Worm (Caenorhabditis elegans) whole organism, late embryonic: ENCODE measurements around the gene ceh-18.

Experiments used
- C38D4.7 ChIP-seq: fragments of 200-800 bp; sonication (Bioruptor generic); optimal IDR thresholded peaks from 2 replicates; lab custom pipeline; 2018; ENCODE audit warnings: mild to moderate bottlenecking, missing genetic modification characterization, moderate library complexity, missing compliant biosample characterization
- K02D7.2 ChIP-seq: sonication (generic microtip); optimal IDR thresholded peaks from 2 replicates; lab custom pipeline; 2017; ENCODE audit warnings: mild to moderate bottlenecking, missing genetic modification characterization, missing compliant biosample characterization
- K09A11.1 ChIP-seq: sonication (generic microtip); optimal IDR thresholded peaks from 2 replicates; lab custom pipeline; 2017; ENCODE audit warnings: antibody characterized with exemption, mild to moderate bottlenecking, missing genetic modification characterization, missing compliant biosample characterization; ENCODE audit not compliant: insufficient read depth
- T23F11.4 ChIP-seq: fragments of 200-800 bp; sonication (Bioruptor generic); optimal IDR thresholded peaks from 2 replicates; lab custom pipeline; 2018; ENCODE audit warnings: mild to moderate bottlenecking, missing genetic modification characterization, missing compliant biosample characterization
- Y22D7AL.16 ChIP-seq: sonication (generic microtip); optimal IDR thresholded peaks from 2 replicates; lab custom pipeline; 2016; ENCODE audit warnings: missing genetic modification characterization, missing compliant biosample characterization
- ahr-1 ChIP-seq: sonication (generic microtip); optimal IDR thresholded peaks from 2 replicates; lab custom pipeline; 2016; ENCODE audit warnings: missing genetic modification characterization, missing compliant biosample characterization
- ama-1 ChIP-seq: fragments of 150-350 bp; optimal IDR thresholded peaks from 2 replicates; lab custom pipeline; 2014
- ceh-18 ChIP-seq: sonication (generic microtip); optimal IDR thresholded peaks from 2 replicates; lab custom pipeline; 2016; ENCODE audit warnings: missing genetic modification characterization, missing compliant biosample characterization
- ceh-31 ChIP-seq: sonication (generic microtip); optimal IDR thresholded peaks from 2 replicates; lab custom pipeline; 2016; ENCODE audit warnings: missing genetic modification characterization, missing compliant biosample characterization
- ceh-34 ChIP-seq: sonication (generic microtip); optimal IDR thresholded peaks from 2 replicates; lab custom pipeline; 2016; ENCODE audit warnings: mild to moderate bottlenecking, missing genetic modification characterization, missing compliant biosample characterization
- ceh-48 ChIP-seq: sonication (generic microtip); optimal IDR thresholded peaks from 2 replicates; lab custom pipeline; 2016; ENCODE audit warnings: missing genetic modification characterization, inconsistent platforms, missing compliant biosample characterization
- ceh-9 ChIP-seq: sonication (generic microtip); optimal IDR thresholded peaks from 2 replicates; lab custom pipeline; 2016; ENCODE audit warnings: mild to moderate bottlenecking, missing genetic modification characterization, inconsistent platforms, missing compliant biosample characterization
- dmd-4 ChIP-seq: sonication (generic microtip); optimal IDR thresholded peaks from 2 replicates; lab custom pipeline; 2016; ENCODE audit warnings: borderline replicate concordance, missing genetic modification characterization, missing compliant biosample characterization
- dve-1 ChIP-seq: sonication (generic microtip); optimal IDR thresholded peaks from 2 replicates; lab custom pipeline; 2017; ENCODE audit warnings: antibody characterized with exemption, mild to moderate bottlenecking, missing genetic modification characterization, missing compliant biosample characterization
- ets-4 ChIP-seq: sonication (generic microtip); optimal IDR thresholded peaks from 2 replicates; lab custom pipeline; 2016; ENCODE audit warnings: missing genetic modification characterization, missing compliant biosample characterization
- fax-1 ChIP-seq: sonication (generic microtip); optimal IDR thresholded peaks from 2 replicates; lab custom pipeline; 2016; ENCODE audit warnings: missing genotype, missing genetic modification characterization, missing compliant biosample characterization
- fkh-10 ChIP-seq: fragments of 150-350 bp; optimal IDR thresholded peaks from 2 replicates; lab custom pipeline; 2014; ENCODE audit warnings: missing biosample characterization, missing genetic modification reagents, missing genetic modification characterization
- hlh-15 ChIP-seq: sonication (generic microtip); optimal IDR thresholded peaks from 2 replicates; lab custom pipeline; 2016; ENCODE audit warnings: missing genetic modification characterization, missing compliant biosample characterization
- hlh-30 ChIP-seq: sonication (generic microtip); optimal IDR thresholded peaks from 2 replicates; lab custom pipeline; 2017; ENCODE audit warnings: antibody characterized with exemption, missing genetic modification characterization, missing compliant biosample characterization; ENCODE audit not compliant: insufficient read depth
- hlh-8 ChIP-seq: sonication (generic microtip); optimal IDR thresholded peaks from 2 replicates; lab custom pipeline; 2016; ENCODE audit warnings: missing genotype, missing genetic modification characterization, missing compliant biosample characterization
- lim-6 ChIP-seq: sonication (generic microtip); optimal IDR thresholded peaks from 2 replicates; lab custom pipeline; 2016; ENCODE audit warnings: missing genetic modification characterization, missing compliant biosample characterization
- lin-11 ChIP-seq: fragments of 200-800 bp; sonication (Bioruptor generic); optimal IDR thresholded peaks from 2 replicates; lab custom pipeline; 2018; ENCODE audit warnings: mild to moderate bottlenecking, missing genetic modification characterization, missing compliant biosample characterization
- madf-2 ChIP-seq: sonication (generic microtip); optimal IDR thresholded peaks from 2 replicates; lab custom pipeline; 2017; ENCODE audit warnings: missing genetic modification characterization, missing compliant biosample characterization
- mec-3 ChIP-seq: sonication (generic microtip); optimal IDR thresholded peaks from 2 replicates; lab custom pipeline; 2016; ENCODE audit warnings: borderline replicate concordance, missing genetic modification characterization, missing compliant biosample characterization
- nhr-232 ChIP-seq: sonication (generic microtip); optimal IDR thresholded peaks from 2 replicates; lab custom pipeline; 2016; ENCODE audit warnings: missing genetic modification characterization, missing compliant biosample characterization
- odd-2 ChIP-seq: sonication (generic microtip); optimal IDR thresholded peaks from 2 replicates; lab custom pipeline; 2017; ENCODE audit warnings: antibody characterized with exemption, mild to moderate bottlenecking, missing genetic modification characterization, missing compliant biosample characterization
- pag-3 ChIP-seq: sonication (generic microtip); optimal IDR thresholded peaks from 2 replicates; lab custom pipeline; 2016; ENCODE audit warnings: missing compliant biosample characterization, missing genetic modification characterization, borderline replicate concordance
- pat-9 ChIP-seq: fragments of 200-800 bp; sonication (Bioruptor generic); optimal IDR thresholded peaks from 2 replicates; lab custom pipeline; 2018; ENCODE audit warnings: mild to moderate bottlenecking, missing genetic modification characterization, moderate library complexity, missing compliant biosample characterization
- rnt-1 ChIP-seq: sonication (generic microtip); optimal IDR thresholded peaks from 2 replicates; lab custom pipeline; 2016; ENCODE audit warnings: missing genetic modification characterization, missing compliant biosample characterization
- sox-4 ChIP-seq: sonication (generic microtip); optimal IDR thresholded peaks from 2 replicates; lab custom pipeline; 2017; ENCODE audit warnings: mild to moderate bottlenecking, missing genetic modification characterization, inconsistent platforms, missing compliant biosample characterization
- syd-9 ChIP-seq: sonication (generic microtip); optimal IDR thresholded peaks from 2 replicates; lab custom pipeline; 2016; ENCODE audit warnings: mild to moderate bottlenecking, missing genetic modification characterization, moderate library complexity, missing compliant biosample characterization
- tbx-2 ChIP-seq: sonication (generic microtip); optimal IDR thresholded peaks from 2 replicates; lab custom pipeline; 2016; ENCODE audit warnings: missing genetic modification characterization, missing compliant biosample characterization
- ttx-3 ChIP-seq: sonication (generic microtip); optimal IDR thresholded peaks from 2 replicates; lab custom pipeline; 2016; ENCODE audit warnings: missing genetic modification reagents, missing genetic modification characterization, missing compliant biosample characterization
- unc-42 ChIP-seq: sonication (generic microtip); optimal IDR thresholded peaks from 2 replicates; lab custom pipeline; 2016; ENCODE audit warnings: missing genotype, missing genetic modification characterization, missing compliant biosample characterization
- unc-55 ChIP-seq: sonication (generic microtip); optimal IDR thresholded peaks from 2 replicates; lab custom pipeline; 2017; ENCODE audit warnings: missing biosample characterization, missing genetic modification reagents, missing genetic modification characterization
- ztf-16 ChIP-seq: sonication (generic microtip); optimal IDR thresholded peaks from 2 replicates; lab custom pipeline; 2017; ENCODE audit warnings: missing genetic modification characterization, missing compliant biosample characterization

The ceh-18 gene

DNA sequence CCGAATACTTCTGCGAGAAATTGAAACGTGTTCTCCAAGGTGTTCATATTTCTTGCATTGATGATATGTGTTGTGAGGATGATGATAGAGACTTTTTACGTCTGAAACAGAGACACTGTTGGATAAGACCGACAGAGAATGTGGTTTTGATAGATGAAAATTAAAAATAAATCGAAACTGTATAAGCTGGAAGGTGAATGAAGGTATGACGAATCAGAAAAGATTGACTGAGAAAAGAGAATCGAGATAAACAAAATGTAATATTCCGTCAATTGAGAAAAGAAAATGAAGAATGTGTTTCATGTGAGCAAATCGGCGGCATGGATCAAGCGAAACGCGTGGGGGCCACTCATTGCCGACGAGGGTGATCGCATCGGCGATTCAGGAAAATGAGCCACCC is at the start of gene ceh-18:
ceh-18 (minus strand) TSS at position 101 of the 400 bp plus-strand sequence.
- TF ChIP-seq lin-11 (no peak), ama-1 (no peak), fax-1 (tag; lab: Kevin White, UChicago) (no peak), hlh-15 (tag; lab: Kevin White, UChicago) (no peak), T23F11.4 (GFP tag; lab: Kevin White, UChicago) (no peak), K09A11.1 (tag; lab: Kevin White, UChicago) (no peak)

DNA sequence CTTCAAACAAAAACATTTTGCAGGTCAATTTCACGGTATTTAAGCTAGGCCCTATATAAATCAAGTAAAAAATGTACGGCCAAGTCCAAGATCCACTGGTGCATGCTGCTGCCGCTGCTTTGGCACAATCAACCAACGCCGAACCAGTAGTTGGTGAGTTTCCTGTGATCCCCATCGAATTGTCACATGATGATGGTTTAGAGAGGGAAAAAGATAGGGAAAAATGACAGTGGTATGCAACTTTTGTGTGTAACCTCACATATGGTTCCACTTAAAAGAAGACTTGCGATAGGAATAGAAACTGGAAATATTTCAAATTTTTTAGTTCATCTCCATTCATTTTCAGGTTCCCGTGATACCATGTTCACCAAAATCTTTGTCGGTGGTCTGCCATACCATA is 47.0 kb upstream of the ceh-18 start, which contains the start of gene sup-12:
sup-12 (plus strand) TSS at position 17 of the 400 bp plus-strand sequence.
- TF ChIP-seq hlh-30 (tag; lab: Kevin White, UChicago) (peak; percentile 10), ceh-9 (tag; lab: Kevin White, UChicago) (no peak)

DNA sequence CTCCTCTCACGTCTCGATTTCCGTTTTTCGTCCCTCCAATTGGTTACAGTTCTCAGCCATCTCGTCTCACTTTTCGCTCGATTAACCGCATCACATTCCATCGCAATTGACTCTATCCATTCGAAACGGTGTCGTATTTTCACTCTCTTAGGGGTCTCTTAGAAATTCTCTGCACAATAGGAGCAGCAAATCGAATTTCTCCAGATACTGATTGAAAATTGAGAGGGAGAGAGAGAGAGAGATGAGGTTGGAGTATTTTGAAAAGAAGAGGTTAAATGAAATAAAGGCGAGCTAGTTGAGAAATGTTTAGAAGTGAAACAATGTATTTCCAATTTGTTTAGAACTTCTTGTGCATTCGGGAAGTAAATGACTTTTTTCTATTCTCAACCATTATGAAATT is 43.8 kb upstream of the ceh-18 start:
- TF ChIP-seq unc-42 (peak; percentile 93), rnt-1 (tag; lab: Kevin White, UChicago) (no peak), K02D7.2 (tag; lab: Kevin White, UChicago) (no peak), ceh-34 (tag; lab: Kevin White, UChicago) (no peak), ets-4 (tag; lab: Kevin White, UChicago) (no peak)

DNA sequence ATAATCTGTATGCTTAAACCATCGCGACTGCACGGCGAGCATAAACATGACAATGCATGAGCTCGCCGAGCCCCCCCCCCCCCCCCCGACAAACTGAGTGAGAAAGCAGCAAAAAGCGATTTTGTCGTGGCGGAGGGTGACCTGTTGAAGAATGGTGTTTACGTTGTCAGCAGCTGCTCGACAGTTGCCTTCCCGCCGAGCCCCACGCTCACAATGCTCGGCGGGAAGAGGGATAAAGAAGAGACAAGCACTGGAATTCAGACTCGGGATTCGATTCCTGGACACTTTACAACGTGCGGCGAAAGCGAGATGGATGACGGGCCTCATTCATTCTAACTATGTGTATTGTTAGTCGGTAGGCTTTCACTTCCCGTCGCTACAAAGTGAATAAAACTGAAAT is 43.1 kb upstream of the ceh-18 start:
- TF ChIP-seq ama-1 (no peak), ceh-9 (tag; lab: Kevin White, UChicago) (no peak), rnt-1 (tag; lab: Kevin White, UChicago) (peak; percentile 37), tbx-2 (tag; lab: Kevin White, UChicago) (no peak), Y22D7AL.16 (tag; lab: Kevin White, UChicago) (no peak), nhr-232 (tag; lab: Kevin White, UChicago) (no peak), unc-42 (no peak), unc-55 (GFP tag; lab: Kevin White, UChicago) (peak; percentile 8), odd-2 (tag; lab: Kevin White, UChicago) (no peak), ceh-48 (tag; lab: Kevin White, UChicago) (no peak), ceh-18 (peak; percentile 24), fkh-10 (no peak), pat-9 (peak; percentile 40), dmd-4 (tag; lab: Kevin White, UChicago) (no peak), ahr-1 (tag; lab: Kevin White, UChicago) (no peak), syd-9 (tag; lab: Kevin White, UChicago) (no peak), ztf-16 (tag; lab: Kevin White, UChicago) (no peak), dve-1 (no peak)
- TF ChIP-seq, all 69 proteins: peak for 4

DNA sequence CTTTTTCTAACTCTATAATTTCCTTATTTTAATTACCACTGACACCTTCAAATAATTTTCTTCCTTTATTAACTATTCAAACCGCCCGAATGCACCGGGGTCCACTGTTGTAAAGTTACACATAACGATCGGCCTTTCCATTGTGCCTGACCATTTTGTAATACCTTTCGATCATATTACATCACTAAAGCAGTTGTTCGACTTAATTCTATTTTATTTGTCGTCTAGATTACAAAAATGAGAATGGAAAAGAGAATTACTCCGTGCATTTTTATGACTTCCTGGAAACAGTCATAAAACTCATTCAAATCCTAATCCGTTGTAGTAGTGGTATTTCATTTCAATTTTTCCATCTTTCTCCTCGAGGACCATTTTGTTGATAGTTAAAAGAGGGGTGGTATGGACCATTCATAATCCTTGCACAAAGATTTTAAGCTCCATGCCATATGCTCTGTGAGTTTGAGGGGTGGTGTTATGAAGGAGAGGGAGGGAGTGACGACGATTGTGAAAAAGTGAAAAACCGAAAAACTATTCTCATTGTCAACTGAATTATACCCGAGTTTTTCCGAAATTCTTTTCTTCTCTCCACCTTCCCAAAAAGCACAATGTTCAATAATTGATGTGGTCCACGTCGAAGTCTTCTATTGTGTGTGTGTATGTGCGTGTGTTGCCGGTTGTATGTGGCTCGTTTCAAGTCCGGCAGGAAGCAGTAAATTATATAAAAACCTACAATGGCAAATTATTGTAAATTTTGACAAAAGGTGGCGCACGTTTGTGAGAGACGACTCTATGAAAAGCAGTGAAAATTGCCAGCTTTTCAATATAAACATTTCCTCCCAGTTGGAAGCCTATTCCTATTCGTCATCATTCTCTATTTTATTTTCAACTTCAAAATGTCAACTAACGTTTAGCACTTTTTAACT is 40.9 kb upstream of the ceh-18 start:
- TF ChIP-seq C38D4.7 = no peak
- peak; percentile 38 for TF ChIP-seq ceh-31 (tag; lab: Kevin White, UChicago)
- no peak for TF ChIP-seq Y22D7AL.16 (tag; lab: Kevin White, UChicago)
- TF ChIP-seq dmd-4 (tag; lab: Kevin White, UChicago) = no peak
- no peak for TF ChIP-seq K02D7.2 (tag; lab: Kevin White, UChicago)
- no peak for TF ChIP-seq T23F11.4 (GFP tag; lab: Kevin White, UChicago)
- TF ChIP-seq hlh-8 (tag; lab: Kevin White, UChicago) = no peak
- TF ChIP-seq ttx-3 = no peak
- no peak for TF ChIP-seq madf-2 (tag; lab: Kevin White, UChicago)
- no peak for TF ChIP-seq ets-4 (tag; lab: Kevin White, UChicago)
- TF ChIP-seq unc-55 (GFP tag; lab: Kevin White, UChicago) = peak; percentile 11
- no peak for TF ChIP-seq lim-6 (tag; lab: Kevin White, UChicago)
- no peak for TF ChIP-seq ceh-34 (tag; lab: Kevin White, UChicago)
- no peak for TF ChIP-seq pat-9
- TF ChIP-seq pag-3 (tag; lab: Kevin White, UChicago) = no peak
- no peak for TF ChIP-seq sox-4
- TF ChIP-seq K09A11.1 (tag; lab: Kevin White, UChicago) = no peak
- TF ChIP-seq mec-3 (tag; lab: Kevin White, UChicago) = no peak
